Fruit fly (Drosophila melanogaster): ENCODE data around the gene CG11350.

- no peak for TF ChIP-seq CG8478 (optimal IDR thresholded peaks at IDR 0.05)
- TF ChIP-seq CTCF (optimal IDR thresholded peaks at IDR 0.05): peak; percentile 45 to 63
These were observed 49.4 kb downstream of the CG11350 start, which contains the start of gene Tie for dm6 chr3L:4531941-4532478.
